Worm (Caenorhabditis elegans): ENCODE results near the gene fbxa-27.

Gene fbxa-27

ce11 chrIII:1303414-1303813, 39.4 kb upstream of the fbxa-27 start, which contains the start of gene fbxa-75 (continued):
- no peak for TF ChIP-seq lsy-2 (tag; optimal IDR thresholded peaks at IDR 0.05)
- TF ChIP-seq ceh-82 (tag; optimal IDR thresholded peaks at IDR 0.05): no peak
- no peak for TF ChIP-seq efl-3 (GFP tag; optimal IDR thresholded peaks at IDR 0.05)

- no peak for TF ChIP-seq nhr-71 (tag; optimal IDR thresholded peaks at IDR 0.05)
- no peak for TF ChIP-seq C34B4.2 (tag; optimal IDR thresholded peaks at IDR 0.05)
- TF ChIP-seq unc-30 (tag; optimal IDR thresholded peaks at IDR 0.05): no peak
- no peak for TF ChIP-seq efl-1 (optimal IDR thresholded peaks at IDR 0.05)
- TF ChIP-seq efl-1 (GFP tag; optimal IDR thresholded peaks at IDR 0.05 in 1 of 2): peak in 1 of 2 experiments; percentile 51
- no peak for TF ChIP-seq mep-1 (tag; optimal IDR thresholded peaks at IDR 0.05)
- no peak for TF ChIP-seq pag-3 (tag; optimal IDR thresholded peaks at IDR 0.05; ENCODE audit: borderline replicate concordance, insufficient read depth)
- TF ChIP-seq ceh-90 (tag; optimal IDR thresholded peaks at IDR 0.05): no peak
Measured at ce11 chrIII:1307333-1307732, 35.4 kb upstream of the fbxa-27 start.

- TF ChIP-seq nhr-19 (GFP tag; conservative IDR thresholded peaks at IDR 0.05) (0 out of 2 replicates have a peak, but pooled peaks have one; percentile 3), nhr-90 (tag; optimal IDR thresholded peaks at IDR 0.05; ENCODE audit: poor library complexity) (no peak), dsc-1 (tag; optimal IDR thresholded peaks at IDR 0.05) (no peak), skn-1 (tag; optimal IDR thresholded peaks at IDR 0.05) (peak; percentile 59), lsy-2 (tag; optimal IDR thresholded peaks at IDR 0.05) (no peak), elt-2 (tag; optimal IDR thresholded peaks at IDR 0.05) (peak; percentile 55)
Measured at ce11 chrIII:1308209-1308608, 34.6 kb upstream of the fbxa-27 start, which contains the start of gene fbxa-79. TSS of gene fbxa-79 (minus strand) at chrIII:1308294.

ce11 chrIII:1308887-1309286, 33.9 kb upstream of the fbxa-27 start, which contains the start of gene Y82E9BL.12:
TSS of gene Y82E9BL.12 (plus strand) at chrIII:1309187.
- no peak for TF ChIP-seq ztf-11 (tag; optimal IDR thresholded peaks at IDR 0.05)
- no peak for TF ChIP-seq fkh-4 (tag; optimal IDR thresholded peaks at IDR 0.05; ENCODE audit: borderline replicate concordance)
- no peak for TF ChIP-seq efl-1 (optimal IDR thresholded peaks at IDR 0.05)
- TF ChIP-seq efl-1 (GFP tag; optimal IDR thresholded peaks at IDR 0.05 in 1 of 2): peak in 1 of 2 experiments; percentile 6

- TF ChIP-seq swsn-7 (tag; optimal IDR thresholded peaks at IDR 0.05): no peak
- TF ChIP-seq ceh-90 (tag; optimal IDR thresholded peaks at IDR 0.05): no peak
- TF ChIP-seq fos-1 (tag; optimal IDR thresholded peaks at IDR 0.05): no peak
- TF ChIP-seq rnt-1 (tag; optimal IDR thresholded peaks at IDR 0.05): no peak
- TF ChIP-seq elt-3 (tag; optimal IDR thresholded peaks at IDR 0.05): no peak
- TF ChIP-seq dpl-1 (GFP tag; optimal IDR thresholded peaks at IDR 0.05): no peak
- no peak for TF ChIP-seq tlp-1 (tag; optimal IDR thresholded peaks at IDR 0.05)
- no peak for TF ChIP-seq Y116A8C.19 (tag; optimal IDR thresholded peaks at IDR 0.05; ENCODE audit: borderline replicate concordance)
- TF ChIP-seq lin-15B (tag; optimal IDR thresholded peaks at IDR 0.05): no peak
- TF ChIP-seq pax-3 (tag; optimal IDR thresholded peaks at IDR 0.05): no peak
- no peak for TF ChIP-seq nhr-237 (tag; optimal IDR thresholded peaks at IDR 0.05)
- no peak for TF ChIP-seq efl-3 (GFP tag; optimal IDR thresholded peaks at IDR 0.05)
- no peak for TF ChIP-seq nhr-71 (tag; optimal IDR thresholded peaks at IDR 0.05)
- TF ChIP-seq fkh-10 (GFP tag; optimal IDR thresholded peaks at IDR 0.05): no peak
- no peak for TF ChIP-seq unc-98 (GFP tag; IDR thresholded peaks at IDR 0.05)
- no peak for TF ChIP-seq lin-14 (GFP tag; optimal IDR thresholded peaks at IDR 0.05)
- no peak for TF ChIP-seq ama-1 (optimal IDR thresholded peaks at IDR 0.05)
- no peak for TF ChIP-seq nhr-90 (tag; optimal IDR thresholded peaks at IDR 0.05; ENCODE audit: poor library complexity)
- TF ChIP-seq ceh-63 (GFP tag; optimal IDR thresholded peaks at IDR 0.05): no peak
- TF ChIP-seq lin-39 (tag; optimal IDR thresholded peaks at IDR 0.05): no peak
Measured at ce11 chrIII:1311367-1311766, 31.4 kb upstream of the fbxa-27 start.

Measured in whole organism, L1 larva.